Worm (Caenorhabditis elegans): ENCODE measurements around the gene R144.13.

The R144.13 gene

ce11 chrIII:5013915-5014346 is 9.1 kb upstream of the R144.13 start (continued):
- TF ChIP-seq dpl-1 (GFP tag; optimal IDR thresholded peaks at IDR 0.05) (peak; percentile 56), daf-8 (GFP tag; IDR thresholded peaks at IDR 0.05) (no peak), hlh-30 (tag; optimal IDR thresholded peaks at IDR 0.05; ENCODE audit: insufficient read depth) (peak; percentile 82), nhr-42 (GFP tag; IDR thresholded peaks at IDR 0.05) (no peak), ZK546.5 (tag; optimal IDR thresholded peaks at IDR 0.05) (no peak), jun-1 (tag; optimal IDR thresholded peaks at IDR 0.05) (no peak), hlh-11 (tag; optimal IDR thresholded peaks at IDR 0.05) (peak; percentile 94), R02D3.7 (tag; optimal IDR thresholded peaks at IDR 0.05) (no peak), ceh-62 (tag; optimal IDR thresholded peaks at IDR 0.05) (no peak), lir-3 (tag; optimal IDR thresholded peaks at IDR 0.05) (no peak), nhr-111 (GFP tag; optimal IDR thresholded peaks at IDR 0.05) (no peak), F37D6.2 (tag; optimal IDR thresholded peaks at IDR 0.05) (peak; percentile 85), spr-1 (tag; optimal IDR thresholded peaks at IDR 0.05) (peak; percentile 54), lin-15B (tag; optimal IDR thresholded peaks at IDR 0.05) (no peak), aha-1 (tag) (peak; percentile 98), F26F4.8 (GFP tag; conservative IDR thresholded peaks at IDR 0.05) (no peak), nhr-10 (tag; optimal IDR thresholded peaks at IDR 0.05) (peak; percentile 69), madf-5 (GFP tag; IDR thresholded peaks at IDR 0.05) (0 out of 4 replicates have a peak, but pooled peaks of 1 of the 2 experiments have one; percentile 28), snpc-4 (tag; optimal IDR thresholded peaks at IDR 0.05) (no peak), cey-2 (tag; optimal IDR thresholded peaks at IDR 0.05; ENCODE audit: borderline replicate concordance, insufficient read depth) (peak; percentile 28), Y5F2A.4 (GFP tag; optimal IDR thresholded peaks at IDR 0.05) (no peak), hif-1 (tag; optimal IDR thresholded peaks at IDR 0.05) (peak in 1 of 2 experiments; percentile 73), lin-13 (GFP tag; optimal IDR thresholded peaks at IDR 0.05) (peak; percentile 63), rbr-2 (tag; optimal IDR thresholded peaks at IDR 0.05) (peak; percentile 90), zip-2 (tag; optimal IDR thresholded peaks at IDR 0.05) (peak; percentile 34), hmg-1.1 (GFP tag; IDR thresholded peaks at IDR 0.05) (peak; percentile 93), mxl-3 (GFP tag; optimal IDR thresholded peaks at IDR 0.05) (peak; percentile 73), T26A8.4 (GFP tag; IDR thresholded peaks at IDR 0.05) (peak; percentile 75), ama-1 (optimal IDR thresholded peaks at IDR 0.05) (no peak), spr-3 (GFP tag; optimal IDR thresholded peaks at IDR 0.05) (no peak), daf-12 (tag; optimal IDR thresholded peaks at IDR 0.05) (no peak), nhr-48 (tag; optimal IDR thresholded peaks at IDR 0.05) (peak; percentile 58), F10B5.3 (tag; optimal IDR thresholded peaks at IDR 0.05) (no peak), arid-1 (GFP tag; conservative IDR thresholded peaks at IDR 0.05) (0 out of 2 replicates have a peak, but pooled peaks have one; percentile 15), ztf-11 (tag; optimal IDR thresholded peaks at IDR 0.05) (no peak), ces-1 (GFP tag; optimal IDR thresholded peaks at IDR 0.05) (peak; percentile 71), F44E2.7 (GFP tag; IDR thresholded peaks at IDR 0.05) (no peak), zfp-2 (tag; optimal IDR thresholded peaks at IDR 0.05) (no peak), fos-1 (tag; optimal IDR thresholded peaks at IDR 0.05) (no peak), egl-27 (tag; optimal IDR thresholded peaks at IDR 0.05) (no peak), unc-39 (tag; optimal IDR thresholded peaks at IDR 0.05) (no peak), mdt-29 (GFP tag; IDR thresholded peaks at IDR 0.05) (no peak), saeg-2 (GFP tag; IDR thresholded peaks at IDR 0.05) (no peak), tra-1 (GFP tag; IDR thresholded peaks at IDR 0.05) (0 out of 2 replicates have a peak, but pooled peaks have one; percentile 34), F49E8.2 (tag; optimal IDR thresholded peaks at IDR 0.05; ENCODE audit: borderline replicate concordance) (no peak), ZK337.2 (GFP tag; IDR thresholded peaks at IDR 0.05) (no peak), ctbp-1 (GFP tag; IDR thresholded peaks at IDR 0.05) (peak; percentile 85), vab-7 (GFP tag; IDR thresholded peaks at IDR 0.05) (0 out of 2 replicates have a peak, but pooled peaks have one; percentile 39), nhr-11 (tag; optimal IDR thresholded peaks at IDR 0.05) (peak; percentile 94), lim-7 (GFP tag; IDR thresholded peaks at IDR 0.05) (0 out of 2 replicates have a peak, but pooled peaks have one; percentile 35), nhr-28 (tag; optimal IDR thresholded peaks at IDR 0.05) (peak; percentile 62), tag-97 (GFP tag; IDR thresholded peaks at IDR 0.05) (no peak)

Data from whole organism, L4 larva.